Fruit fly (Drosophila melanogaster) whole organism, embryonic: Measurements from ENCODE around the gene CG3634.
A peak's percentile ranks its signal among the peaks of the same experiment; 100 is the strongest.

Experiments used
- Asciz ChIP-seq: fragments of 200-800 bp; sonication (Bioruptor generic); optimal IDR thresholded peaks from 2 replicates; lab custom pipeline; 2017; ENCODE audit warnings: missing biosample characterization, mild to moderate bottlenecking, missing genetic modification characterization, missing genetic modification reagents
- Awh ChIP-seq: fragments of 200-800 bp; sonication (Bioruptor generic); IDR thresholded peaks from 2 replicates; pipeline ENCODE4, ENCODE4 v1.3.6; 2022; ENCODE audit warnings: missing biosample characterization, missing genetic modification characterization
- CG10147 ChIP-seq: fragments of 200-800 bp; sonication (Bioruptor generic); optimal IDR thresholded peaks from 2 replicates; lab custom pipeline; 2019; ENCODE audit warnings: missing biosample characterization, mild to moderate bottlenecking, missing genetic modification characterization, moderate library complexity
- CG12744 ChIP-seq: fragments of 200-800 bp; sonication (Bioruptor generic); optimal IDR thresholded peaks from 2 replicates; lab custom pipeline; 2016; ENCODE audit warnings: missing biosample characterization, missing genetic modification characterization
- CG14710 ChIP-seq: fragments of 200-800 bp; sonication (Bioruptor generic); optimal IDR thresholded peaks from 3 replicates; lab custom pipeline; 2019; ENCODE audit warnings: missing biosample characterization, mild to moderate bottlenecking, missing genetic modification characterization, moderate library complexity
- CG15269 ChIP-seq: fragments of 200-800 bp; sonication (Bioruptor generic); optimal IDR thresholded peaks from 2 replicates; lab custom pipeline; 2018; ENCODE audit warnings: missing biosample characterization, mild to moderate bottlenecking, missing genetic modification characterization, moderate library complexity
- CG17612 ChIP-seq: fragments of 200-800 bp; sonication (Bioruptor generic); IDR thresholded peaks from 2 replicates; pipeline ENCODE4 v1.3.6; 2022; ENCODE audit warnings: missing biosample characterization, missing genetic modification characterization
- CG17802 ChIP-seq: fragments of 200-800 bp; sonication (Bioruptor generic); optimal IDR thresholded peaks from 2 replicates; lab custom pipeline; 2018; ENCODE audit warnings: missing biosample characterization, mild to moderate bottlenecking, missing genetic modification characterization, moderate library complexity
- CG31224 ChIP-seq: fragments of 200-800 bp; sonication (Bioruptor generic); IDR thresholded peaks from 2 replicates; pipeline ENCODE4 v1.3.6; 2022; ENCODE audit warnings: missing biosample characterization, missing genetic modification characterization
- CG42726 ChIP-seq: fragments of 200-800 bp; sonication (Bioruptor generic); IDR thresholded peaks from 2 replicates; pipeline ENCODE4 v1.3.6; 2022; ENCODE audit warnings: missing biosample characterization, missing genetic modification characterization; ENCODE audit not compliant: partially characterized antibody
- CG4282 ChIP-seq: fragments of 200-800 bp; sonication (Bioruptor generic); optimal IDR thresholded peaks from 2 replicates; lab custom pipeline; 2016; ENCODE audit warnings: missing biosample characterization, missing genetic modification characterization
- CG6765 ChIP-seq: fragments of 200-800 bp; sonication (Bioruptor generic); optimal IDR thresholded peaks from 3 replicates; lab custom pipeline; 2017; ENCODE audit warnings: missing biosample characterization, mild to moderate bottlenecking, missing genetic modification characterization
- CG7357 ChIP-seq: fragments of 200-800 bp; sonication (Bioruptor generic); IDR thresholded peaks from 3 replicates; pipeline ENCODE4 v1.3.6; 2022; ENCODE audit warnings: missing biosample characterization, missing genetic modification characterization
- CG7839 ChIP-seq: fragments of 200-800 bp; sonication (Bioruptor generic); optimal IDR thresholded peaks from 3 replicates; lab custom pipeline; 2018; ENCODE audit warnings: missing biosample characterization, mild to moderate bottlenecking, missing genetic modification characterization, moderate library complexity
- CG8281 ChIP-seq: fragments of 200-800 bp; sonication (Bioruptor generic); optimal IDR thresholded peaks from 2 replicates; lab custom pipeline; 2018; ENCODE audit warnings: missing biosample characterization, mild to moderate bottlenecking, missing genetic modification characterization, moderate library complexity
- E2f1 ChIP-seq: fragments of 200-800 bp; sonication (Bioruptor generic); IDR thresholded peaks from 2 replicates; pipeline ENCODE4 v1.3.6; 2022; ENCODE audit warnings: missing biosample characterization, missing genetic modification characterization
- ERR ChIP-seq: fragments of 200-800 bp; sonication (Bioruptor generic); optimal IDR thresholded peaks from 2 replicates; lab custom pipeline; 2016; ENCODE audit warnings: missing biosample characterization, missing genetic modification characterization
- Eip74EF ChIP-seq, 2 experiments: fragments of 200-800 bp in 1 of 2; fragments of >200 bp in 1 of 2; sonication (Bioruptor generic) in 1 of 2; optimal IDR thresholded peaks; 2 replicates each; lab custom pipeline; 2017 to 2019; ENCODE audit warnings: missing biosample characterization in 2 of 2, missing genetic modification characterization in 2 of 2, mild to moderate bottlenecking in 1 of 2, moderate library complexity in 1 of 2
- Gsc ChIP-seq: fragments of 200-800 bp; sonication (Bioruptor generic); IDR thresholded peaks from 2 replicates; pipeline ENCODE4 v1.3.6; 2022; ENCODE audit warnings: missing biosample characterization, missing genetic modification characterization
- HLH3B ChIP-seq: fragments of 200-800 bp; sonication (Bioruptor generic); IDR thresholded peaks from 2 replicates; pipeline ENCODE4 v1.3.6; 2022; ENCODE audit warnings: missing biosample characterization, missing genetic modification characterization
- HLH54F ChIP-seq: fragments of 200-800 bp; sonication (Bioruptor generic); optimal IDR thresholded peaks from 3 replicates; lab custom pipeline; 2016; ENCODE audit warnings: missing biosample characterization, missing genetic modification characterization
- HLHmδ ChIP-seq: fragments of 200-800 bp; sonication (Bioruptor generic); optimal IDR thresholded peaks from 2 replicates; lab custom pipeline; 2018; ENCODE audit warnings: missing biosample characterization, mild to moderate bottlenecking, missing genetic modification characterization, moderate library complexity
- Hr51 ChIP-seq, 2 experiments: fragments of 200-800 bp; sonication (Bioruptor generic); optimal IDR thresholded peaks; 2 replicates in 1 of 2; 3 replicates in 1 of 2; lab custom pipeline; 2016 to 2018; ENCODE audit warnings: missing biosample characterization in 2 of 2, missing genetic modification characterization in 2 of 2, mild to moderate bottlenecking in 1 of 2, moderate library complexity in 1 of 2
- Jarid2 ChIP-seq: fragments of 200-800 bp; sonication (Bioruptor generic); optimal IDR thresholded peaks from 3 replicates; lab custom pipeline; 2017; ENCODE audit warnings: mild to moderate bottlenecking, missing biosample characterization, missing genetic modification reagents, missing genetic modification characterization
- Oli ChIP-seq: fragments of 200-800 bp; sonication (Bioruptor generic); optimal IDR thresholded peaks from 2 replicates; lab custom pipeline; 2018; ENCODE audit warnings: missing biosample characterization, mild to moderate bottlenecking, missing genetic modification characterization, moderate library complexity
- Poxn ChIP-seq: fragments of 200-800 bp; sonication (Bioruptor generic); IDR thresholded peaks from 2 replicates; pipeline ENCODE4 v1.3.6; 2022; ENCODE audit warnings: missing biosample characterization, missing genetic modification characterization
- Rx ChIP-seq: fragments of 200-800 bp; sonication (Bioruptor generic); IDR thresholded peaks from 2 replicates; pipeline ENCODE4 v1.3.6; 2022; ENCODE audit warnings: missing biosample characterization, missing genetic modification characterization
- Six4 ChIP-seq: fragments of 200-800 bp; sonication (Bioruptor generic); optimal IDR thresholded peaks from 2 replicates; lab custom pipeline; 2016; ENCODE audit warnings: missing biosample characterization, missing genetic modification characterization
- Spps ChIP-seq: fragments of 200-800 bp; sonication (Bioruptor generic); optimal IDR thresholded peaks from 2 replicates; lab custom pipeline; 2018; ENCODE audit warnings: missing biosample characterization, mild to moderate bottlenecking, missing genetic modification characterization
- Vsx1 ChIP-seq: fragments of 200-800 bp; sonication (Bioruptor generic); optimal IDR thresholded peaks from 2 replicates; lab custom pipeline; 2017; ENCODE audit warnings: missing biosample characterization, mild to moderate bottlenecking, missing genetic modification characterization, missing genetic modification reagents
- bigmax ChIP-seq: fragments of 200-800 bp; sonication (Bioruptor generic); optimal IDR thresholded peaks from 2 replicates; lab custom pipeline; 2018; ENCODE audit warnings: missing biosample characterization, mild to moderate bottlenecking, missing genetic modification characterization
- br ChIP-seq: fragments of >200 bp; optimal IDR thresholded peaks from 2 replicates; lab custom pipeline; 2017
- bsh ChIP-seq, 2 experiments: fragments of 200-800 bp; sonication (Bioruptor generic); optimal IDR thresholded peaks; 2 replicates each; lab custom pipeline; 2017 to 2018; ENCODE audit warnings: mild to moderate bottlenecking in 2 of 2, missing biosample characterization in 2 of 2, missing genetic modification characterization in 2 of 2, moderate library complexity in 1 of 2
- dysf ChIP-seq: fragments of 200-800 bp; sonication (Bioruptor generic); IDR thresholded peaks from 3 replicates; pipeline ENCODE4 v1.3.6; 2022; ENCODE audit warnings: missing biosample characterization, missing genetic modification characterization
- gem ChIP-seq: fragments of 200-800 bp; sonication (Bioruptor generic); optimal IDR thresholded peaks from 2 replicates; lab custom pipeline; 2019; ENCODE audit warnings: missing biosample characterization, mild to moderate bottlenecking, missing genetic modification characterization, moderate library complexity
- insv ChIP-seq, 2 experiments: fragments of 200-800 bp; sonication (Bioruptor generic); optimal IDR thresholded peaks; 3 replicates each; lab custom pipeline; 2016 to 2018; ENCODE audit warnings: missing biosample characterization in 2 of 2, missing genetic modification characterization in 2 of 2
- ken ChIP-seq: fragments of 200-800 bp; sonication (Bioruptor generic); IDR thresholded peaks from 3 replicates; pipeline ENCODE4 v1.3.6; 2022; ENCODE audit warnings: missing biosample characterization, missing genetic modification characterization
- kni ChIP-seq: fragments of 200-800 bp; sonication (Bioruptor generic); optimal IDR thresholded peaks from 3 replicates; lab custom pipeline; 2017; ENCODE audit warnings: mild to moderate bottlenecking, missing biosample characterization, missing genetic modification reagents, missing genetic modification characterization
- lilli ChIP-seq: fragments of 200-800 bp; sonication (Bioruptor generic); optimal IDR thresholded peaks from 3 replicates; lab custom pipeline; 2016; ENCODE audit warnings: missing biosample characterization, missing genetic modification characterization
- lola ChIP-seq, 3 experiments: fragments of >200 bp in 2 of 3; fragments of 200-800 bp in 1 of 3; sonication (Bioruptor generic) in 1 of 3; optimal IDR thresholded peaks; 2 replicates each; lab custom pipeline; 2017 to 2019; ENCODE audit warnings: missing biosample characterization in 3 of 3, missing genetic modification characterization in 3 of 3, mild to moderate bottlenecking in 1 of 3, moderate library complexity in 1 of 3
- maf-S ChIP-seq: fragments of 200-800 bp; sonication (Bioruptor generic); optimal IDR thresholded peaks from 2 replicates; lab custom pipeline; 2016; ENCODE audit warnings: missing biosample characterization, missing genetic modification characterization
- mld ChIP-seq: fragments of 200-800 bp; sonication (Bioruptor generic); IDR thresholded peaks from 3 replicates; pipeline ENCODE4 v1.3.6; 2022; ENCODE audit warnings: missing biosample characterization, missing genetic modification characterization; ENCODE audit not compliant: partially characterized antibody
- nom ChIP-seq: fragments of 200-800 bp; sonication (Bioruptor generic); optimal IDR thresholded peaks from 2 replicates; lab custom pipeline; 2017; ENCODE audit warnings: missing biosample characterization, missing genetic modification characterization, mild to moderate bottlenecking, moderate library complexity, missing genetic modification reagents
- pzg ChIP-seq: fragments of 200-800 bp; sonication (Bioruptor generic); optimal IDR thresholded peaks from 3 replicates; lab custom pipeline; 2018; ENCODE audit warnings: missing biosample characterization, mild to moderate bottlenecking, missing genetic modification characterization, moderate library complexity
- repo ChIP-seq: fragments of 200-800 bp; sonication (Bioruptor generic); optimal IDR thresholded peaks from 2 replicates; lab custom pipeline; 2016; ENCODE audit warnings: missing biosample characterization, missing genetic modification characterization
- salm ChIP-seq: fragments of 200-800 bp; sonication (Bioruptor generic); optimal IDR thresholded peaks from 2 replicates; lab custom pipeline; 2018; ENCODE audit warnings: missing biosample characterization, mild to moderate bottlenecking, missing genetic modification characterization
- tio ChIP-seq: fragments of 200-800 bp; sonication (Bioruptor generic); optimal IDR thresholded peaks from 2 replicates; lab custom pipeline; 2017; ENCODE audit warnings: missing biosample characterization, missing genetic modification characterization, inconsistent platforms

CG3634 gene

dm6 chr3L:20778224-20779063 lies 30.6 kb downstream of the CG3634 start, which contains the start of the genes Pex16 and Pex14 (continued):
- TF ChIP-seq CG17802 (tag; lab: Kevin White, UChicago) = peak; percentile 34
- peak; percentile 54 for TF ChIP-seq CG12744 (GFP tag; lab: Kevin White, UChicago)
- TF ChIP-seq Poxn = peak; percentile 48; the same call in 1 of the 2 replicates
- TF ChIP-seq HLHmδ = no peak
- TF ChIP-seq insv (GFP tag; optimal IDR thresholded peaks at IDR 0.05; lab: Kevin White, UChicago) = peak in 1 of 2 experiments; percentile 0
- TF ChIP-seq E2f1 = peak; percentile 62; the same call in 1 of the 2 replicates
- peak; percentile 77 for TF ChIP-seq HLH54F (GFP tag; lab: Kevin White, UChicago)
- no peak for TF ChIP-seq Eip74EF (GFP tag; optimal IDR thresholded peaks at IDR 0.05; lab: Kevin White, UChicago)
- TF ChIP-seq Rx (GFP tag; lab: Robert Waterston, UW) = peak; percentile 41; the same call in 1 of the 2 replicates
- peak; percentile 85 for TF ChIP-seq lilli
- TF ChIP-seq Gsc (GFP tag; lab: Robert Waterston, UW) = peak; percentile 43; the same call in 1 of the 2 replicates
- peak in 1 of 2 experiments; percentile 70 for TF ChIP-seq Hr51 (GFP tag; optimal IDR thresholded peaks at IDR 0.05; lab: Kevin White, UChicago)
- TF ChIP-seq nom (GFP tag; lab: Kevin White, UChicago) = no peak
- peak; percentile 26; the same call in 1 of the 2 replicates for TF ChIP-seq Awh (GFP tag; lab: Robert Waterston, UW)
- no peak for TF ChIP-seq bigmax (GFP tag; lab: Kevin White, UChicago)
- TF ChIP-seq Oli (tag; lab: Kevin White, UChicago) = peak; percentile 59
- TF ChIP-seq maf-S (GFP tag; lab: Kevin White, UChicago) = peak; percentile 72
- TF ChIP-seq repo (GFP tag; lab: Kevin White, UChicago) = peak; percentile 70
- peak in 1 of 2 experiments; percentile 54 for TF ChIP-seq bsh (GFP tag; optimal IDR thresholded peaks at IDR 0.05; lab: Kevin White, UChicago)
- no peak for TF ChIP-seq Asciz (GFP tag; lab: Kevin White, UChicago)
- TF ChIP-seq CG6765 (GFP tag; lab: Kevin White, UChicago) = no peak
- TF ChIP-seq salm (tag; lab: Kevin White, UChicago) = no peak
- no peak for TF ChIP-seq tio (GFP tag; lab: Kevin White, UChicago)
- TF ChIP-seq gem (tag; lab: Kevin White, UChicago) = peak; percentile 77
- TF ChIP-seq CG17612 (GFP tag; lab: Robert Waterston, UW) = no peak
- TF ChIP-seq CG42726 (GFP tag; lab: Robert Waterston, UW) = no peak
- peak; percentile 56 for TF ChIP-seq pzg (GFP tag; lab: Kevin White, UChicago)
- TF ChIP-seq ERR (GFP tag; lab: Kevin White, UChicago) = no peak
- TF ChIP-seq CG7357 = peak; percentile 40; the same call in 1 of the 3 replicates
- peak; percentile 70 for TF ChIP-seq HLH3B (GFP tag; lab: Robert Waterston, UW)
- peak; percentile 28 for TF ChIP-seq Spps (tag; lab: Kevin White, UChicago)
- TF ChIP-seq lola (GFP tag; optimal IDR thresholded peaks at IDR 0.05; lab: Kevin White, UChicago) = peak in 1 of 3 experiments; percentile 72
- TF ChIP-seq Jarid2 = no peak
- TF ChIP-seq CG14710 (tag; lab: Kevin White, UChicago) = peak; percentile 61
- TF ChIP-seq CG7839 (tag; lab: Kevin White, UChicago) = peak; percentile 68
- TF ChIP-seq CG8281 (tag; lab: Kevin White, UChicago) = peak; percentile 10
- TF ChIP-seq dysf (GFP tag; lab: Robert Waterston, UW) = peak; percentile 78
- TF ChIP-seq CG4282 (GFP tag; lab: Kevin White, UChicago) = no peak
- no peak for TF ChIP-seq CG10147 (GFP tag; lab: Kevin White, UChicago)
- TF ChIP-seq CG15269 (tag; lab: Kevin White, UChicago) = peak; percentile 68
- no peak for TF ChIP-seq Vsx1 (GFP tag; lab: Kevin White, UChicago)
- TF ChIP-seq Six4 (GFP tag; lab: Kevin White, UChicago) = peak; percentile 53
- peak; percentile 48 for TF ChIP-seq CG31224 (GFP tag; lab: Robert Waterston, UW)
- no peak for TF ChIP-seq mld
- TF ChIP-seq br (lab: Kevin White, UChicago) = no peak
- TF ChIP-seq ken (GFP tag; lab: Robert Waterston, UW) = peak; percentile 77; the same call in 2 of the 3 replicates
- no peak for TF ChIP-seq kni (GFP tag; lab: Kevin White, UChicago)
